Worm (Caenorhabditis elegans) whole organism, L1 larva: ENCODE results near the gene F13B6.3.

Experiments
- C04F5.9 ChIP-seq: sonication (generic microtip); optimal IDR thresholded peaks from 2 replicates; lab custom pipeline; 2016; ENCODE audit warnings: missing genetic modification characterization, missing compliant biosample characterization
- C16A3.4 ChIP-seq: fragments of 150-350 bp; optimal IDR thresholded peaks from 2 replicates; lab custom pipeline; 2014; ENCODE audit warnings: missing biosample characterization, missing genetic modification characterization
- Y116A8C.19 ChIP-seq: sonication (generic microtip); optimal IDR thresholded peaks from 2 replicates; lab custom pipeline; 2016; ENCODE audit warnings: missing compliant biosample characterization, missing genetic modification characterization, borderline replicate concordance
- aha-1 ChIP-seq: fragments of 150-350 bp; optimal IDR thresholded peaks from 2 replicates; lab custom pipeline; 2014; ENCODE audit warnings: missing biosample characterization, missing genetic modification characterization
- alr-1 ChIP-seq: fragments of 200-800 bp; sonication (Bioruptor generic); optimal IDR thresholded peaks from 2 replicates; lab custom pipeline; 2018; ENCODE audit warnings: borderline replicate concordance, mild to moderate bottlenecking, missing genetic modification characterization, missing compliant biosample characterization
- ama-1 ChIP-seq: fragments of 150-350 bp; optimal IDR thresholded peaks from 2 replicates; lab custom pipeline; 2014
- blmp-1 ChIP-seq: fragments of 150-350 bp; optimal IDR thresholded peaks from 2 replicates; lab custom pipeline; 2014; ENCODE audit warnings: missing biosample characterization, missing genetic modification characterization
- ceh-63 ChIP-seq: fragments of 200-800 bp; sonication (Bioruptor generic); optimal IDR thresholded peaks from 2 replicates; lab custom pipeline; 2018; ENCODE audit warnings: mild to moderate bottlenecking, missing genetic modification characterization, missing compliant biosample characterization
- ceh-8 ChIP-seq: fragments of 200-800 bp; sonication (Bioruptor generic); optimal IDR thresholded peaks from 2 replicates; lab custom pipeline; 2018; ENCODE audit warnings: mild to moderate bottlenecking, missing genetic modification characterization, moderate library complexity, missing compliant biosample characterization
- ceh-82 ChIP-seq, 3 experiments: fragments of 150-350 bp in 1 of 3; sonication (generic microtip) in 2 of 3; optimal IDR thresholded peaks; 2 replicates each; lab custom pipeline; 2014 to 2017; ENCODE audit warnings: missing biosample characterization in 3 of 3, missing genetic modification characterization in 3 of 3
- ces-1 ChIP-seq: fragments of 150-350 bp; optimal IDR thresholded peaks from 2 replicates; lab custom pipeline; 2014; ENCODE audit warnings: missing biosample characterization, missing genetic modification reagents, missing genetic modification characterization
- efl-1 ChIP-seq, 4 experiments: fragments of 150-350 bp; optimal IDR thresholded peaks in 3 of 4; peaks in 1 of 4; 1 replicate in 1 of 4; 2 replicates in 3 of 4; lab custom pipeline; 2014; ENCODE audit warnings: missing biosample characterization in 2 of 4, missing genetic modification characterization in 2 of 4, missing genetic modification reagents in 2 of 4
- egl-13 ChIP-seq: sonication (generic microtip); optimal IDR thresholded peaks from 2 replicates; lab custom pipeline; 2016; ENCODE audit warnings: missing genotype, missing genetic modification reagents, missing genetic modification characterization, missing compliant biosample characterization
- elt-3 ChIP-seq, 6 experiments: fragments of 150-350 bp in 1 of 6; sonication (generic microtip); optimal IDR thresholded peaks; 2 replicates each; lab custom pipeline; 2017 to 2018; ENCODE audit warnings: missing biosample characterization in 6 of 6, missing genetic modification characterization in 6 of 6, inconsistent platforms in 1 of 6
- ets-5 ChIP-seq: fragments of 200-800 bp; sonication (Bioruptor generic); IDR thresholded peaks from 2 replicates; pipeline ENCODE4 v1.3.6; 2022; ENCODE audit warnings: missing genetic modification characterization, missing compliant biosample characterization
- fkh-10 ChIP-seq: sonication (generic microtip); optimal IDR thresholded peaks from 2 replicates; lab custom pipeline; 2017; ENCODE audit warnings: missing biosample characterization, missing genetic modification reagents, missing genetic modification characterization
- fkh-8 ChIP-seq: sonication (generic microtip); optimal IDR thresholded peaks from 2 replicates; lab custom pipeline; 2016; ENCODE audit warnings: mild to moderate bottlenecking, missing genetic modification characterization, missing compliant biosample characterization
- hlh-17 ChIP-seq: fragments of 200-800 bp; sonication (Bioruptor generic); optimal IDR thresholded peaks from 2 replicates; lab custom pipeline; 2018; ENCODE audit warnings: missing genetic modification characterization, mild to moderate bottlenecking, missing compliant biosample characterization, moderate library complexity, borderline replicate concordance
- irx-1 ChIP-seq: sonication (generic microtip); optimal IDR thresholded peaks from 2 replicates; lab custom pipeline; 2016; ENCODE audit warnings: missing genetic modification characterization, missing compliant biosample characterization
- isw-1 ChIP-seq: fragments of 200-800 bp; sonication (Bioruptor generic); IDR thresholded peaks from 2 replicates; pipeline ENCODE4 v1.3.6; 2022; ENCODE audit warnings: missing genetic modification characterization, missing compliant biosample characterization
- jun-1 ChIP-seq: fragments of 150-350 bp; optimal IDR thresholded peaks from 2 replicates; lab custom pipeline; 2014; ENCODE audit warnings: missing biosample characterization, missing genetic modification reagents, missing genetic modification characterization
- lin-14 ChIP-seq: fragments of 200-800 bp; sonication (Bioruptor generic); optimal IDR thresholded peaks from 2 replicates; lab custom pipeline; 2018; ENCODE audit warnings: mild to moderate bottlenecking, missing genetic modification characterization, moderate library complexity, missing compliant biosample characterization
- lin-15B ChIP-seq: fragments of 150-350 bp; sonication (generic microtip); optimal IDR thresholded peaks from 3 replicates; lab custom pipeline; 2014; ENCODE audit warnings: missing biosample characterization, missing genetic modification characterization
- lin-35 ChIP-seq, 2 experiments: fragments of 150-350 bp; optimal IDR thresholded peaks; 2 replicates each; lab custom pipeline; 2014; ENCODE audit warnings: missing biosample characterization in 2 of 2, missing genetic modification characterization in 2 of 2, missing genetic modification reagents in 2 of 2
- lin-39 ChIP-seq: fragments of 150-350 bp; optimal IDR thresholded peaks from 2 replicates; lab custom pipeline; 2014; ENCODE audit warnings: missing biosample characterization, missing genetic modification reagents, missing genetic modification characterization
- mab-9 ChIP-seq: fragments of 200-800 bp; sonication (Bioruptor generic); IDR thresholded peaks from 2 replicates; pipeline ENCODE4 v1.3.6; 2022; ENCODE audit warnings: missing genetic modification reagents, missing genetic modification characterization, missing compliant biosample characterization
- mdl-1 ChIP-seq, 2 experiments: fragments of 150-350 bp; optimal IDR thresholded peaks; 2 replicates each; lab custom pipeline; 2014 to 2017; ENCODE audit warnings: missing biosample characterization in 2 of 2, missing genetic modification characterization in 2 of 2, inconsistent platforms in 1 of 2
- mef-2 ChIP-seq: fragments of 150-350 bp; optimal IDR thresholded peaks from 2 replicates; lab custom pipeline; 2014; ENCODE audit warnings: missing biosample characterization, missing genetic modification characterization
- nhr-11 ChIP-seq: fragments of 150-350 bp; optimal IDR thresholded peaks from 2 replicates; lab custom pipeline; 2014; ENCODE audit warnings: missing biosample characterization, missing genetic modification characterization
- nhr-47 ChIP-seq: sonication (generic microtip); optimal IDR thresholded peaks from 2 replicates; lab custom pipeline; 2016; ENCODE audit warnings: mild to moderate bottlenecking, missing genetic modification characterization, moderate library complexity, missing compliant biosample characterization
- nhr-76 ChIP-seq: sonication (generic microtip); optimal IDR thresholded peaks from 2 replicates; lab custom pipeline; 2017; ENCODE audit warnings: missing biosample characterization, missing genetic modification characterization
- pax-3 ChIP-seq: fragments of 200-800 bp; sonication (Bioruptor generic); optimal IDR thresholded peaks from 2 replicates; lab custom pipeline; 2018; ENCODE audit warnings: mild to moderate bottlenecking, missing genetic modification characterization, moderate library complexity, missing compliant biosample characterization
- pqm-1 ChIP-seq: sonication (generic microtip); optimal IDR thresholded peaks from 3 replicates; lab custom pipeline; 2017; ENCODE audit warnings: missing biosample characterization, missing genetic modification characterization
- skn-1 ChIP-seq: fragments of 150-350 bp; optimal IDR thresholded peaks from 2 replicates; lab custom pipeline; 2014; ENCODE audit warnings: missing biosample characterization, missing genetic modification characterization
- snu-23 ChIP-seq: sonication (generic microtip); optimal IDR thresholded peaks from 2 replicates; lab custom pipeline; 2016; ENCODE audit warnings: missing genetic modification characterization, missing compliant biosample characterization
- sup-37 ChIP-seq: fragments of 200-800 bp; sonication (Bioruptor generic); optimal IDR thresholded peaks from 2 replicates; lab custom pipeline; 2018; ENCODE audit warnings: mild to moderate bottlenecking, missing genetic modification characterization, missing compliant biosample characterization
- tbx-2 ChIP-seq: sonication (generic microtip); optimal IDR thresholded peaks from 2 replicates; lab custom pipeline; 2016; ENCODE audit warnings: missing genetic modification characterization, missing compliant biosample characterization
- unc-130 ChIP-seq: fragments of 150-350 bp; optimal IDR thresholded peaks from 2 replicates; lab custom pipeline; 2017; ENCODE audit warnings: missing biosample characterization, missing genetic modification characterization, inconsistent platforms
- unc-30 ChIP-seq: sonication (generic microtip); optimal IDR thresholded peaks from 2 replicates; lab custom pipeline; 2017; ENCODE audit warnings: missing biosample characterization, missing genetic modification characterization
- zip-4 ChIP-seq: fragments of 200-800 bp; sonication (Bioruptor generic); optimal IDR thresholded peaks from 2 replicates; lab custom pipeline; 2018; ENCODE audit warnings: mild to moderate bottlenecking, missing genetic modification characterization, moderate library complexity, missing compliant biosample characterization
- ztf-4 ChIP-seq: fragments of 150-350 bp; optimal IDR thresholded peaks from 2 replicates; lab custom pipeline; 2014; ENCODE audit warnings: missing biosample characterization, missing genetic modification characterization

F13B6.3 gene

ce11 chrIV:7460225-7460624 is 5.5 kb downstream of the F13B6.3 start, which contains the start of gene F13B6.2:
Gene F13B6.2 (minus strand): TSS chrIV:7460325.
- no peak for TF ChIP-seq efl-1 (optimal IDR thresholded peaks at IDR 0.05; lab: Kevin White, UChicago)
- no peak for TF ChIP-seq efl-1 (GFP tag; optimal IDR thresholded peaks at IDR 0.05 in 1 of 2; lab: Kevin White, UChicago)
- TF ChIP-seq ama-1 (lab: Kevin White, UChicago): no peak
- no peak for TF ChIP-seq jun-1 (tag; lab: Kevin White, UChicago)
- TF ChIP-seq elt-3 (tag; optimal IDR thresholded peaks at IDR 0.05; lab: Kevin White, UChicago): no peak
- no peak for TF ChIP-seq nhr-47 (tag; lab: Kevin White, UChicago)
- no peak for TF ChIP-seq lin-15B (tag; lab: Kevin White, UChicago)
- TF ChIP-seq irx-1: no peak
- TF ChIP-seq ces-1 (GFP tag; lab: Kevin White, UChicago): no peak
- no peak for TF ChIP-seq nhr-11

ce11 chrIV:7456225-7456624 is 9.5 kb downstream of the F13B6.3 start, which contains the start of gene F13B6.1:
Gene F13B6.1 (plus strand): TSS chrIV:7456525.
- TF ChIP-seq nhr-11 (no peak), alr-1 (no peak), ama-1 (lab: Kevin White, UChicago) (no peak), ets-5 (GFP tag; lab: Robert Waterston, UW) (no peak), hlh-17 (no peak), Y116A8C.19 (tag; lab: Kevin White, UChicago) (no peak), C16A3.4 (tag; lab: Kevin White, UChicago) (no peak), lin-39 (tag; lab: Kevin White, UChicago) (no peak), ceh-63 (GFP tag; lab: Kevin White, UChicago) (no peak), lin-14 (GFP tag; lab: Kevin White, UChicago) (no peak), sup-37 (GFP tag; lab: Kevin White, UChicago) (no peak), egl-13 (tag; lab: Kevin White, UChicago) (no peak), unc-130 (tag; lab: Kevin White, UChicago) (no peak)

ce11 chrIV:7454890-7455289 is 10.9 kb downstream of the F13B6.3 start:
- TF ChIP-seq blmp-1 (tag; lab: Kevin White, UChicago) (peak; percentile 60), tbx-2 (no peak)

- TF ChIP-seq fkh-8 (tag; lab: Kevin White, UChicago) (peak; percentile 17), isw-1 (GFP tag; lab: Robert Waterston, UW) (0 out of 2 replicates have a peak, but pooled peaks have one; percentile 7), ceh-82 (tag; optimal IDR thresholded peaks at IDR 0.05; lab: Kevin White, UChicago) (peak in 1 of 3 experiments; percentile 36), lin-14 (GFP tag; lab: Kevin White, UChicago) (peak; percentile 74), ceh-8 (GFP tag; lab: Kevin White, UChicago) (peak; percentile 28), nhr-47 (tag; lab: Kevin White, UChicago) (no peak), fkh-10 (GFP tag; lab: Kevin White, UChicago) (peak; percentile 16), ces-1 (GFP tag; lab: Kevin White, UChicago) (no peak)
- TF ChIP-seq, all 84 proteins: peak for 6
Measured at ce11 chrIV:7453661-7454159, 12.0 kb downstream of the F13B6.3 start.

- TF ChIP-seq nhr-76 (tag; lab: Kevin White, UChicago) (no peak), nhr-11 (no peak), lin-35 (GFP tag; optimal IDR thresholded peaks at IDR 0.05; lab: Kevin White, UChicago) (no peak), C04F5.9 (tag; lab: Kevin White, UChicago) (no peak), irx-1 (no peak), Y116A8C.19 (tag; lab: Kevin White, UChicago) (no peak), hlh-17 (no peak), pqm-1 (tag; lab: Kevin White, UChicago) (no peak), zip-4 (GFP tag; lab: Kevin White, UChicago) (no peak), aha-1 (tag; lab: Kevin White, UChicago) (no peak), unc-30 (tag; lab: Kevin White, UChicago) (no peak), skn-1 (no peak), mdl-1 (tag; optimal IDR thresholded peaks at IDR 0.05; lab: Kevin White, UChicago) (no peak), snu-23 (GFP tag; lab: Kevin White, UChicago) (no peak), pax-3 (tag; lab: Kevin White, UChicago) (no peak), ztf-4 (no peak), mab-9 (no peak), mef-2 (tag; lab: Kevin White, UChicago) (no peak), lin-39 (tag; lab: Kevin White, UChicago) (no peak), fkh-10 (GFP tag; lab: Kevin White, UChicago) (no peak)
Measured at ce11 chrIV:7451345-7451744, 14.4 kb downstream of the F13B6.3 start, which contains the start of gene tes-1. Gene tes-1 (minus strand): TSS chrIV:7451445.
